Worm (Caenorhabditis elegans) whole organism, L4/young adult: ENCODE data around the gene meg-3.

Source experiments
- dao-5 ChIP-seq: sonication (generic microtip); optimal IDR thresholded peaks from 2 replicates; lab custom pipeline; 2016; ENCODE audit warnings: missing genotype, missing genetic modification characterization, moderate library complexity, missing compliant biosample characterization
- him-1 ChIP-seq: sonication (generic microtip); optimal IDR thresholded peaks from 2 replicates; lab custom pipeline; 2016; ENCODE audit warnings: missing genotype, missing genetic modification reagents, missing genetic modification characterization, missing compliant biosample characterization

- no peak for TF ChIP-seq him-1
- no peak for TF ChIP-seq dao-5 (tag; lab: Kevin White, UChicago)
These were observed 28.3 kb downstream of the meg-3 start for ce11 chrX:1960895-1961715.
